Fruit fly (Drosophila melanogaster) S2 (cell line): ENCODE results near the gene Aprt.

ENCODE experiments used
- CG8478 ChIP-seq: fragments of >200 bp; optimal IDR thresholded peaks from 2 replicates; lab custom pipeline; 2018
- CTCF ChIP-seq, 2 experiments: fragments of >200 bp; optimal IDR thresholded peaks; 2 replicates each; lab custom pipeline; 2018

Aprt gene

dm6 chr3L:1859563-1859962, 25.3 kb downstream of the Aprt start:
- TF ChIP-seq CG8478 (no peak), CTCF (optimal IDR thresholded peaks at IDR 0.05; lab: Kevin White, UChicago) (no peak)

- TF ChIP-seq CTCF (optimal IDR thresholded peaks at IDR 0.05; lab: Kevin White, UChicago) (no peak), CG8478 (no peak)
Measured at dm6 chr3L:1856467-1857350, 28.1 kb downstream of the Aprt start, which contains the start of gene CG12024. CG12024 (plus strand) TSS chr3L:1857165.

DNA sequence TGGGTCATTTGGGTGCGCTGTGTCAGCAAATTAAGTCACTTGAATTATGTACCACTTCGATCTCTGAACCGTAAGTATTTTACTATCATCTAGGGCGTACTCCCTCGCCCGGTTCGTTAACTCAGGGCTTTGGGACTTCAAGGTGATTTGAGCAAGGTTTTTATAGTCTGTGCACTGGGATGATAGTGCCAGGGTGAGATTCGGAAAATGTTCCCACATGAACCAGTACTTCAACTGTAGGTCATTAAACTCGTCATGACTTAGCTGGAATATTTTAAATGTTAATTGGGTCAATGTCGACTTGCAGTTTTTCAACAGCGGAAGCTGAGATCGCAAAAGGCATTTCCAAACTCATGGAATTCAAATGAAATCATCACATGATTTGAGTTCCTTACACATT, 29.3 kb downstream of the Aprt start, which contains the start of gene CNMa:
Gene CNMa, minus strand, starts transcription at position 101 of the 400 bp plus-strand sequence.
- TF ChIP-seq CG8478: no peak
- no peak for TF ChIP-seq CTCF (optimal IDR thresholded peaks at IDR 0.05; lab: Kevin White, UChicago)

- TF ChIP-seq CG8478 (no peak), CTCF (optimal IDR thresholded peaks at IDR 0.05; lab: Kevin White, UChicago) (no peak)
Measured at dm6 chr3L:1853277-1853676, 31.5 kb downstream of the Aprt start.

- TF ChIP-seq CG8478 (no peak), CTCF (optimal IDR thresholded peaks at IDR 0.05; lab: Kevin White, UChicago) (no peak)
Measured at dm6 chr3L:1850498-1850897, 34.3 kb downstream of the Aprt start.

dm6 chr3L:1844600-1844999, 40.2 kb downstream of the Aprt start:
- TF ChIP-seq CG8478 (no peak), CTCF (optimal IDR thresholded peaks at IDR 0.05; lab: Kevin White, UChicago) (no peak)

DNA sequence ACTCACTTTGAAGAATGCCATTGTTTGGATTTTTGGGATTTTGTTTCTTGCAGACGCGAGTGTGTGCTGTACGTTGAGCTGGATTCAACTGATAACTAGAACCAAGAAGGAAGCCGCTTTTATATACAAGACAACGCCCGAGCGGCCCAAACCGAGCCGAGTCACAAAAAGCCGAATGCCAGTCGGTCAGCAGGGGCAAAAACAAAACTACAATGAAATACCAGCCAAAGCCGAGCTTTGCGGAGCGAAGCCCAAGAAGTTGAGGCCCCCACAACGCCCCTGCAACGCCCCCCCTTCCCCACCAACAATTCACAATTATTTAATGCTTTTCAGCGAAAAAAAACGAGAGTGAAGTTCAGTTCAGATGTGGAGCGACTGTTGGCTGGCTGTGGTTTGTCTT, 42.8 kb downstream of the Aprt start, which contains the start of gene Cpr62Bc:
Gene Cpr62Bc, minus strand, starts transcription at position 101 of the 400 bp plus-strand sequence.
- TF ChIP-seq CG8478 (no peak), CTCF (optimal IDR thresholded peaks at IDR 0.05; lab: Kevin White, UChicago) (no peak)

dm6 chr3L:1835064-1835463, 49.8 kb downstream of the Aprt start, which contains the start of gene Cpr62Bb:
Cpr62Bb (minus strand) TSS chr3L:1835164.
- TF ChIP-seq CG8478: no peak
